Worm (Caenorhabditis elegans) whole organism, L3 larva: ENCODE measurements around the gene ddx-19.

Experiments used
- R02D3.7 ChIP-seq: fragments of 150-350 bp; optimal IDR thresholded peaks from 2 replicates; lab custom pipeline; 2014; ENCODE audit warnings: missing biosample characterization, missing genetic modification characterization
- ZK546.5 ChIP-seq: sonication (generic microtip); optimal IDR thresholded peaks from 2 replicates; lab custom pipeline; 2017; ENCODE audit warnings: missing biosample characterization, missing genetic modification characterization
- aly-2 ChIP-seq: fragments of 150-350 bp; optimal IDR thresholded peaks from 2 replicates; lab custom pipeline; 2014; ENCODE audit warnings: missing biosample characterization, missing genetic modification characterization
- ama-1 ChIP-seq: fragments of 150-350 bp; optimal IDR thresholded peaks from 2 replicates; lab custom pipeline; 2018
- ceh-16 ChIP-seq: sonication (generic microtip); optimal IDR thresholded peaks from 2 replicates; lab custom pipeline; 2017; ENCODE audit warnings: missing biosample characterization, missing genetic modification characterization
- ceh-28 ChIP-seq: fragments of 150-350 bp; optimal IDR thresholded peaks from 2 replicates; lab custom pipeline; 2014; ENCODE audit warnings: missing biosample characterization, missing genetic modification reagents, missing genetic modification characterization
- egl-27 ChIP-seq: sonication (generic microtip); optimal IDR thresholded peaks from 4 replicates; lab custom pipeline; 2017; ENCODE audit warnings: missing biosample characterization, missing genetic modification reagents, missing genetic modification characterization
- elt-1 ChIP-seq: fragments of 150-350 bp; optimal IDR thresholded peaks from 2 replicates; lab custom pipeline; 2014; ENCODE audit warnings: missing biosample characterization, missing genetic modification characterization
- elt-3 ChIP-seq, 3 experiments: fragments of 150-350 bp in 1 of 3; sonication (generic microtip) in 2 of 3; optimal IDR thresholded peaks; 2 replicates in 2 of 3; 4 replicates in 1 of 3; lab custom pipeline; 2014 to 2017; ENCODE audit warnings: missing biosample characterization in 3 of 3, missing genetic modification characterization in 3 of 3
- eor-1 ChIP-seq, 2 experiments: fragments of 150-350 bp; optimal IDR thresholded peaks; 2 replicates each; lab custom pipeline; 2014 to 2018; ENCODE audit warnings: missing biosample characterization in 2 of 2, missing genetic modification characterization in 2 of 2
- fkh-10 ChIP-seq: sonication (generic microtip); optimal IDR thresholded peaks from 2 replicates; lab custom pipeline; 2017; ENCODE audit warnings: missing biosample characterization, missing genetic modification reagents, missing genetic modification characterization
- fkh-2 ChIP-seq: fragments of 150-350 bp; optimal IDR thresholded peaks from 2 replicates; lab custom pipeline; 2014; ENCODE audit warnings: missing biosample characterization, missing genetic modification reagents, missing genetic modification characterization
- fos-1 ChIP-seq: fragments of 150-350 bp; optimal IDR thresholded peaks from 2 replicates; lab custom pipeline; 2014; ENCODE audit warnings: missing biosample characterization, missing genetic modification characterization
- jun-1 ChIP-seq: fragments of 150-350 bp; optimal IDR thresholded peaks from 2 replicates; lab custom pipeline; 2014; ENCODE audit warnings: missing biosample characterization, missing genetic modification reagents, missing genetic modification characterization
- lin-15B ChIP-seq: fragments of 150-350 bp; optimal IDR thresholded peaks from 2 replicates; lab custom pipeline; 2014; ENCODE audit warnings: missing biosample characterization, missing genetic modification characterization
- lin-39 ChIP-seq: fragments of 150-350 bp; optimal IDR thresholded peaks from 2 replicates; lab custom pipeline; 2018; ENCODE audit warnings: missing biosample characterization, missing genetic modification reagents, missing genetic modification characterization
- lsy-12 ChIP-seq: sonication (generic microtip); optimal IDR thresholded peaks from 2 replicates; lab custom pipeline; 2016; ENCODE audit warnings: mild to moderate bottlenecking, missing genetic modification characterization, missing compliant biosample characterization
- mdl-1 ChIP-seq: fragments of 150-350 bp; optimal IDR thresholded peaks from 2 replicates; lab custom pipeline; 2014; ENCODE audit warnings: missing biosample characterization, missing genetic modification characterization
- nhr-12 ChIP-seq: fragments of 150-350 bp; optimal IDR thresholded peaks from 2 replicates; lab custom pipeline; 2014; ENCODE audit warnings: missing biosample characterization, missing genetic modification characterization
- nhr-23 ChIP-seq: fragments of 150-350 bp; optimal IDR thresholded peaks from 2 replicates; lab custom pipeline; 2014; ENCODE audit warnings: missing biosample characterization, missing genetic modification reagents, missing genetic modification characterization
- nhr-237 ChIP-seq: fragments of 150-350 bp; optimal IDR thresholded peaks from 2 replicates; lab custom pipeline; 2014; ENCODE audit warnings: missing biosample characterization, missing genetic modification characterization
- nhr-25 ChIP-seq: sonication (generic microtip); optimal IDR thresholded peaks from 2 replicates; lab custom pipeline; 2017; ENCODE audit warnings: missing biosample characterization, missing genetic modification characterization
- nhr-43 ChIP-seq: sonication (generic microtip); optimal IDR thresholded peaks from 2 replicates; lab custom pipeline; 2016; ENCODE audit warnings: mild to moderate bottlenecking, missing genetic modification characterization, missing compliant biosample characterization; ENCODE audit not compliant: poor library complexity, severe bottlenecking
- nhr-67 ChIP-seq: fragments of 150-350 bp; optimal IDR thresholded peaks from 2 replicates; lab custom pipeline; 2014; ENCODE audit warnings: missing biosample characterization, missing genetic modification characterization
- sea-2 ChIP-seq: fragments of 150-350 bp; sonication (generic microtip); optimal IDR thresholded peaks from 4 replicates; lab custom pipeline; 2014; ENCODE audit warnings: missing biosample characterization, missing genetic modification reagents, missing genetic modification characterization
- tbx-2 ChIP-seq: sonication (generic microtip); optimal IDR thresholded peaks from 2 replicates; lab custom pipeline; 2016; ENCODE audit warnings: mild to moderate bottlenecking, missing genetic modification characterization, missing compliant biosample characterization
- unc-62 ChIP-seq: fragments of 150-350 bp; sonication (generic microtip); optimal IDR thresholded peaks from 4 replicates; lab custom pipeline; 2014; ENCODE audit warnings: missing biosample characterization, missing genetic modification reagents, missing genetic modification characterization
- zag-1 ChIP-seq: fragments of 150-350 bp; optimal IDR thresholded peaks from 2 replicates; lab custom pipeline; 2014; ENCODE audit warnings: missing biosample characterization, missing genetic modification characterization
- ztf-11 ChIP-seq: fragments of 150-350 bp; optimal IDR thresholded peaks from 2 replicates; lab custom pipeline; 2014; ENCODE audit warnings: missing biosample characterization, missing genetic modification characterization
- ztf-4 ChIP-seq: fragments of 150-350 bp; optimal IDR thresholded peaks from 2 replicates; lab custom pipeline; 2014; ENCODE audit warnings: missing biosample characterization, missing genetic modification characterization

Gene ddx-19

ce11 chrII:8848984-8849383, 35.7 kb upstream of the ddx-19 start:
- TF ChIP-seq sea-2 (GFP tag; lab: Kevin White, UChicago) (no peak), ama-1 (lab: Kevin White, UChicago) (no peak), eor-1 (tag; optimal IDR thresholded peaks at IDR 0.05; lab: Kevin White, UChicago) (no peak), R02D3.7 (tag; lab: Kevin White, UChicago) (no peak), aly-2 (tag; lab: Kevin White, UChicago) (no peak), nhr-12 (tag; lab: Kevin White, UChicago) (no peak), fkh-10 (GFP tag; lab: Kevin White, UChicago) (no peak), ZK546.5 (tag; lab: Kevin White, UChicago) (no peak), nhr-67 (tag; lab: Kevin White, UChicago) (no peak), zag-1 (tag; lab: Kevin White, UChicago) (no peak), lin-39 (tag; lab: Kevin White, UChicago) (no peak), fos-1 (tag; lab: Kevin White, UChicago) (no peak), tbx-2 (tag; lab: Kevin White, UChicago) (no peak), ztf-11 (tag; lab: Kevin White, UChicago) (no peak)

- TF ChIP-seq nhr-23 (tag; lab: Kevin White, UChicago) (peak; percentile 56), nhr-67 (tag; lab: Kevin White, UChicago) (no peak), ama-1 (lab: Kevin White, UChicago) (peak; percentile 14), ztf-4 (no peak), nhr-43 (tag; lab: Kevin White, UChicago) (peak; percentile 39), nhr-25 (tag; lab: Kevin White, UChicago) (peak; percentile 78)
Observed at ce11 chrII:8851996-8852587, 32.6 kb upstream of the ddx-19 start, which contains the start of gene oac-46. oac-46 (minus strand) TSS chrII:8852096.

DNA sequence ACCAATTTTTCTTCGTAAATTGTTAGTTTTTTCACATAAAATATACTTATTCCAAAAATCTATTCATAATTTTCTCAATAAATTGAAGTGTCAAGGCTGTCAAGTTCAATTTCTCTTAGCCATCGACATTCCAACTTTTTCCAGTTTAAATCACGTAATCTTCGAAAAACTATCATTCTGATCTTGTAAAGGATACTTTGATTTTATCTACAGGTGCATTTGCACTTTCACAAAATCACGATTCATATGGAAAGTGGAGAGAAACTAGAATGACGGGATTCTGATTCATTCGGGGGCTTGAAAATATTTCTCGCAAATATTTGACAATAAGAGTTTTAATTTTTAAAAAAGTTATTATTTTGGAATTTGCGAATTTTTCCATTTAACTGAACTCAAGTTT, 31.5 kb upstream of the ddx-19 start:
- TF ChIP-seq nhr-237 (no peak), elt-1 (peak; percentile 76), jun-1 (tag; lab: Kevin White, UChicago) (no peak), tbx-2 (tag; lab: Kevin White, UChicago) (no peak)

DNA sequence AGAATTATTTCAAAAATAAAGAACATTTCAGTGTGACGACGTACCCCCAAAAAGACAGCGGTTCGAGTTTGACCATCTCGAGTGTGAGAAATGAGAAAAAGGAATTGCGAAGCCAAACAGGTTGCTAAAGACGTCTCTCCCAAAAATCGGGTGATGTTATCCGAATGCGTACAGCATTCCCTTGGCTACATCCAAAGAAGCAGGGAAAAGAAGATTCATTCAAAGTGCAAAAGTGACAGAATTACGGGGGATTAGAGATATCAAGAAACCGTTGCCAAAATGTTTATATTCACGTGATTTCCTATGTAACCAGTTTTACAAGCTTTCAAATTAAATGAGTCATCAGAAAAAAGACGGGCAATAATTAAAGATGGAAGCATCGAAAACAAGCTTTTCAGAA, 30.7 kb upstream of the ddx-19 start:
- TF ChIP-seq elt-3 (tag; optimal IDR thresholded peaks at IDR 0.05; lab: Kevin White, UChicago) (peak in 1 of 3 experiments; percentile 69), nhr-23 (tag; lab: Kevin White, UChicago) (peak; percentile 60), unc-62 (GFP tag; lab: Kevin White, UChicago) (peak; percentile 15), nhr-43 (tag; lab: Kevin White, UChicago) (peak; percentile 73), nhr-25 (tag; lab: Kevin White, UChicago) (peak; percentile 68), fkh-2 (tag; lab: Kevin White, UChicago) (no peak), egl-27 (tag; lab: Kevin White, UChicago) (no peak)

DNA sequence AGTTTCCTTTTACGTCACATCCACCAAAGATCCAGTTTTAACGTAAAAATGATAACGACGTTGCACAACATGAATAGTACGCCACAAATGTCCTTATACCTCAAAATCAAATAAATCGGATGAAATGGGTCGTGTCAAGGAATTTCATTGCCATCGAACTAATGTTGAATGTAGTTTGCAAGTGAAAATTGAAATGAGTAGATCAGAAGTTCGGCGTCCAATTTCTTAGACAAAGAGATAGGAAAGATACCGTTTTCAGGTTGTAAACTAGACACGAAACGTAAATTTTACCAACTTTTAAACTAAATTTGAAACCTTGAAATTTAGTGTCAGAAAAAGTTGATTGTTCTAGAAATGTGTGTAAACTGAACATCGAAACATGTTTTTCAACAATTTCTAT, 29.8 kb upstream of the ddx-19 start:
- no peak for TF ChIP-seq lsy-12
- no peak for TF ChIP-seq ceh-16
- no peak for TF ChIP-seq lin-39 (tag; lab: Kevin White, UChicago)
- TF ChIP-seq ztf-11 (tag; lab: Kevin White, UChicago), result no peak
- no peak for TF ChIP-seq egl-27 (tag; lab: Kevin White, UChicago)
- TF ChIP-seq lin-15B (tag; lab: Kevin White, UChicago), result no peak
- TF ChIP-seq elt-1, result no peak
- TF ChIP-seq nhr-25 (tag; lab: Kevin White, UChicago), result peak; percentile 24
- no peak for TF ChIP-seq nhr-23 (tag; lab: Kevin White, UChicago)

ce11 chrII:8856524-8856923, 28.2 kb upstream of the ddx-19 start:
- TF ChIP-seq nhr-25 (tag; lab: Kevin White, UChicago) (peak; percentile 23), nhr-43 (tag; lab: Kevin White, UChicago) (no peak)

ce11 chrII:8857074-8857473, 27.6 kb upstream of the ddx-19 start:
- no peak for TF ChIP-seq ceh-28
- TF ChIP-seq nhr-237, result no peak
- TF ChIP-seq mdl-1, result no peak
